Worm (Caenorhabditis elegans) whole organism, midembryonic: ENCODE data around the gene ins-3.

Experiments used
- cog-1 ChIP-seq: sonication (generic microtip); optimal IDR thresholded peaks from 2 replicates; lab custom pipeline; 2016; ENCODE audit warnings: missing genetic modification characterization, missing compliant biosample characterization
- ref-1 ChIP-seq: fragments of 200-800 bp; sonication (Bioruptor generic); conservative IDR thresholded peaks from 2 replicates; pipeline ENCODE4 v1.3.6; 2022; ENCODE audit warnings: missing genetic modification reagents, missing genetic modification characterization, missing compliant biosample characterization
- ztf-29 ChIP-seq: fragments of 200-800 bp; sonication (Bioruptor generic); IDR thresholded peaks from 2 replicates; pipeline ENCODE4 v1.3.6; 2022; ENCODE audit warnings: missing genetic modification reagents, missing genetic modification characterization, missing compliant biosample characterization

DNA sequence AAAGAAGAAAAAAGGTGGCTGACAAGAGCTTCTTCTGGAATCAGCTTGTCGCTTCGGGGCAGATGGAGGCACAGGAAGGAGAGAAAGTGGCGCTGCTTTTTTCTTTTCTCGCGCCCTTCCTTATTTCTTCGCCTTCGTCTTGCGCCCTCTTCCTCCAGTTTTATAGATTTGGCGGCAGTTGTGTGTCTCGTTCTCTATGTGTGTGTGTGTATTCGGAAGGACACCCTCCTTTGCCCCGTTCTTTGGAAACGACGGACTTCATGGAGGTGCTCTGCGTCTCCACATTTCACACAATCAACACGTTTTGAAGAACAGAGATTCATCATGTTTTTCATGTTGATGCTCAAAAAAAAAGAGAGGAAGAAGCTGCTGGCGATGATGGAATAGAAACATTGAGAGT is 41.9 kb downstream of the ins-3 start:
- no peak for TF ChIP-seq cog-1 (tag; lab: Kevin White, UChicago)
- TF ChIP-seq ref-1 (GFP tag; lab: Robert Waterston, UW), result no peak
- TF ChIP-seq ztf-29 (GFP tag; lab: Robert Waterston, UW), result no peak
